Fruit fly (Drosophila melanogaster): ENCODE data around the gene Fuca.

DNA sequence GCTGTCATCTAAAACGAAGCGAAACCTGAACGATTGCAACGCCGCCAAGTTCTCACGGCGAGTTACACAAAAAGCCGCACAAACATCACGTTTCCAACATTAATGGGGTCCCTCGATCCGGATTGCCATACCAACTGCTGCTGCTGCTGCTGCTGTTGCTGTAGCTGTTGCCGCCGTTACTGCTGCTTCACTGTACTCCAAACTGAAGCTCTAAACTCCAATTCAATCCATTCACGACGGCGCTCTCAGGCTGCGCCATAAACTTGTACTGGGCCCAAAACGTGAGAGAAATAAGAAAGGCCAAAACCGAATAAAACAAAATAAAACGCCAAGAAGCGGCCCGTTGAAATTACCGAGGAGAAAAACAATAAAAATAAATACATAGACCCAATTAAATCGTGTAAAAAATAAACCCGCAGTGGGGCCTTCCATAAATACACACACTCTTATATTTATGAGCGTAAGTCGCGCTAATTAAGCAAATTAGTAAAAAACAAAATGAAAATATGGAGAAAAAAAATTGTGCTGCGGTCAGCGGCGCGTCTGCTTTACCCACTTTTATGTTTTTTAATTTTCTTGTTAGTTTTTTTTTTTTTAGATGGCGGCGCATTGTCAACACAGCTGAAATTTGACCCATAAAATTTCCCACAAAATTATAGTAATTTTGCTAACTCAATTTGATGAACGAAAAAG is 24.9 kb upstream of the Fuca start:
- TF ChIP-seq ovo (GFP tag; optimal IDR thresholded peaks at IDR 0.05) (no peak), kay (GFP tag; ENCODE audit: borderline replicate concordance) (no peak), bab1 (GFP tag; optimal IDR thresholded peaks at IDR 0.05) (no peak), CG7045 (GFP tag; optimal IDR thresholded peaks at IDR 0.05) (no peak)
